Fruit fly (Drosophila melanogaster) Kc167 (cell line): ENCODE results near the gene Dus2.

Experiments
- Myc ChIP-seq: fragments of >200 bp; optimal IDR thresholded peaks from 2 replicates; lab custom pipeline; 2017; ENCODE audit warnings: missing external identifiers
- ttk ChIP-seq: sonication (Bioruptor generic); optimal IDR thresholded peaks from 2 replicates; lab custom pipeline; 2017; ENCODE audit warnings: missing external identifiers

- no peak for TF ChIP-seq Myc (lab: Kevin White, UChicago)
- no peak for TF ChIP-seq ttk (lab: Kevin White, UChicago)
Measured at dm6 chrX:14260863-14261262, 23.1 kb downstream of the Dus2 start, which contains the start of the genes CG46317 and Tat.
